Fruit fly (Drosophila melanogaster): ENCODE results near the gene Ugt36A1.

The Ugt36A1 gene

dm6 chr2L:3587907-3588733 is 30.8 kb upstream of the Ugt36A1 start:
- no peak for TF ChIP-seq CG17801 (GFP tag; optimal IDR thresholded peaks at IDR 0.05; ENCODE audit: partially characterized antibody)

dm6 chr2L:3588841-3589240 is 30.1 kb upstream of the Ugt36A1 start:
- no peak for TF ChIP-seq CG17801 (GFP tag; optimal IDR thresholded peaks at IDR 0.05; ENCODE audit: partially characterized antibody)

dm6 chr2L:3590797-3591196 is 28.1 kb upstream of the Ugt36A1 start:
- no peak for TF ChIP-seq CG17801 (GFP tag; optimal IDR thresholded peaks at IDR 0.05; ENCODE audit: partially characterized antibody)

dm6 chr2L:3594000-3594399 is 24.9 kb upstream of the Ugt36A1 start:
- TF ChIP-seq CG17801 (GFP tag; optimal IDR thresholded peaks at IDR 0.05; ENCODE audit: partially characterized antibody): no peak

dm6 chr2L:3594629-3595028 is 24.3 kb upstream of the Ugt36A1 start:
- no peak for TF ChIP-seq CG17801 (GFP tag; optimal IDR thresholded peaks at IDR 0.05; ENCODE audit: partially characterized antibody)

- TF ChIP-seq CG17801 (GFP tag; optimal IDR thresholded peaks at IDR 0.05; ENCODE audit: partially characterized antibody): no peak
Measured at dm6 chr2L:3597126-3597525, 21.8 kb upstream of the Ugt36A1 start.

dm6 chr2L:3598485-3598884 is 20.4 kb upstream of the Ugt36A1 start:
- no peak for TF ChIP-seq CG17801 (GFP tag; optimal IDR thresholded peaks at IDR 0.05; ENCODE audit: partially characterized antibody)

dm6 chr2L:3600847-3601246 is 18.1 kb upstream of the Ugt36A1 start:
- TF ChIP-seq CG17801 (GFP tag; optimal IDR thresholded peaks at IDR 0.05; ENCODE audit: partially characterized antibody): no peak

- TF ChIP-seq CG17801 (GFP tag; optimal IDR thresholded peaks at IDR 0.05; ENCODE audit: partially characterized antibody): no peak
Measured at dm6 chr2L:3602589-3602988, 16.3 kb upstream of the Ugt36A1 start.

- no peak for TF ChIP-seq CG17801 (GFP tag; optimal IDR thresholded peaks at IDR 0.05; ENCODE audit: partially characterized antibody)
Measured at dm6 chr2L:3603553-3603952, 15.3 kb upstream of the Ugt36A1 start.

dm6 chr2L:3605673-3606072 is 13.2 kb upstream of the Ugt36A1 start:
- no peak for TF ChIP-seq CG17801 (GFP tag; optimal IDR thresholded peaks at IDR 0.05; ENCODE audit: partially characterized antibody)

dm6 chr2L:3606462-3607270 is 12.2 kb upstream of the Ugt36A1 start, which contains the start of gene odd:
TSS of gene odd (minus strand) at chr2L:3606756.
- no peak for TF ChIP-seq CG17801 (GFP tag; optimal IDR thresholded peaks at IDR 0.05; ENCODE audit: partially characterized antibody)

dm6 chr2L:3608781-3609180 is 10.1 kb upstream of the Ugt36A1 start:
- no peak for TF ChIP-seq CG17801 (GFP tag; optimal IDR thresholded peaks at IDR 0.05; ENCODE audit: partially characterized antibody)

dm6 chr2L:3610608-3611007 is 8.3 kb upstream of the Ugt36A1 start:
- TF ChIP-seq CG17801 (GFP tag; optimal IDR thresholded peaks at IDR 0.05; ENCODE audit: partially characterized antibody): no peak

- no peak for TF ChIP-seq CG17801 (GFP tag; optimal IDR thresholded peaks at IDR 0.05; ENCODE audit: partially characterized antibody)
Measured at dm6 chr2L:3611762-3612424, 7.0 kb upstream of the Ugt36A1 start.

All from ovary, adult (tissue).